Worm (Caenorhabditis elegans) whole organism, late embryonic: ENCODE measurements around the gene ugt-12.
A peak's percentile ranks its signal among the peaks of the same experiment; 100 is the strongest.
"Not testable (repeated sequence)": the region's sequence is repeated elsewhere in the genome, so short reads cannot be mapped to it uniquely, and the experiment has no call there.

ENCODE experiments used
- C08G9.2 ChIP-seq: sonication (generic microtip); optimal IDR thresholded peaks from 2 replicates; lab custom pipeline; 2016; ENCODE audit warnings: mild to moderate bottlenecking, missing genetic modification characterization, moderate library complexity, missing compliant biosample characterization
- C38D4.7 ChIP-seq: fragments of 200-800 bp; sonication (Bioruptor generic); optimal IDR thresholded peaks from 2 replicates; lab custom pipeline; 2018; ENCODE audit warnings: mild to moderate bottlenecking, missing genetic modification characterization, moderate library complexity, missing compliant biosample characterization
- F13H6.1 ChIP-seq: sonication (generic microtip); optimal IDR thresholded peaks from 2 replicates; lab custom pipeline; 2016; ENCODE audit warnings: missing genetic modification characterization, missing compliant biosample characterization
- T23F11.4 ChIP-seq: fragments of 200-800 bp; sonication (Bioruptor generic); optimal IDR thresholded peaks from 2 replicates; lab custom pipeline; 2018; ENCODE audit warnings: mild to moderate bottlenecking, missing genetic modification characterization, missing compliant biosample characterization
- ceh-14 ChIP-seq: sonication (generic microtip); optimal IDR thresholded peaks from 2 replicates; lab custom pipeline; 2016; ENCODE audit warnings: missing genotype, missing genetic modification characterization, missing compliant biosample characterization
- ceh-18 ChIP-seq: sonication (generic microtip); optimal IDR thresholded peaks from 2 replicates; lab custom pipeline; 2016; ENCODE audit warnings: missing genetic modification characterization, missing compliant biosample characterization
- ceh-34 ChIP-seq: sonication (generic microtip); optimal IDR thresholded peaks from 2 replicates; lab custom pipeline; 2016; ENCODE audit warnings: mild to moderate bottlenecking, missing genetic modification characterization, missing compliant biosample characterization
- ceh-48 ChIP-seq: sonication (generic microtip); optimal IDR thresholded peaks from 2 replicates; lab custom pipeline; 2016; ENCODE audit warnings: missing genetic modification characterization, inconsistent platforms, missing compliant biosample characterization
- ceh-6 ChIP-seq: fragments of 200-800 bp; sonication (Bioruptor generic); optimal IDR thresholded peaks from 2 replicates; lab custom pipeline; 2018; ENCODE audit warnings: mild to moderate bottlenecking, missing genetic modification characterization, missing compliant biosample characterization
- ceh-9 ChIP-seq: sonication (generic microtip); optimal IDR thresholded peaks from 2 replicates; lab custom pipeline; 2016; ENCODE audit warnings: mild to moderate bottlenecking, missing genetic modification characterization, inconsistent platforms, missing compliant biosample characterization
- che-1 ChIP-seq: sonication (generic microtip); optimal IDR thresholded peaks from 2 replicates; lab custom pipeline; 2016; ENCODE audit warnings: mild to moderate bottlenecking, missing genetic modification characterization, missing compliant biosample characterization
- dve-1 ChIP-seq: sonication (generic microtip); optimal IDR thresholded peaks from 2 replicates; lab custom pipeline; 2017; ENCODE audit warnings: antibody characterized with exemption, mild to moderate bottlenecking, missing genetic modification characterization, missing compliant biosample characterization
- elt-2 ChIP-seq: sonication (generic microtip); optimal IDR thresholded peaks from 2 replicates; lab custom pipeline; 2016; ENCODE audit warnings: missing genetic modification reagents, missing genetic modification characterization, missing compliant biosample characterization
- elt-4 ChIP-seq: sonication (generic microtip); optimal IDR thresholded peaks from 2 replicates; lab custom pipeline; 2016; ENCODE audit warnings: missing genetic modification characterization, missing compliant biosample characterization
- ets-4 ChIP-seq: sonication (generic microtip); optimal IDR thresholded peaks from 2 replicates; lab custom pipeline; 2016; ENCODE audit warnings: missing genetic modification characterization, missing compliant biosample characterization
- hlh-30 ChIP-seq: sonication (generic microtip); optimal IDR thresholded peaks from 2 replicates; lab custom pipeline; 2017; ENCODE audit warnings: antibody characterized with exemption, missing genetic modification characterization, missing compliant biosample characterization; ENCODE audit not compliant: insufficient read depth
- hlh-8 ChIP-seq: sonication (generic microtip); optimal IDR thresholded peaks from 2 replicates; lab custom pipeline; 2016; ENCODE audit warnings: missing genotype, missing genetic modification characterization, missing compliant biosample characterization
- lim-6 ChIP-seq: sonication (generic microtip); optimal IDR thresholded peaks from 2 replicates; lab custom pipeline; 2016; ENCODE audit warnings: missing genetic modification characterization, missing compliant biosample characterization
- mec-3 ChIP-seq: sonication (generic microtip); optimal IDR thresholded peaks from 2 replicates; lab custom pipeline; 2016; ENCODE audit warnings: borderline replicate concordance, missing genetic modification characterization, missing compliant biosample characterization
- nfya-1 ChIP-seq: sonication (generic microtip); optimal IDR thresholded peaks from 2 replicates; lab custom pipeline; 2017; ENCODE audit warnings: missing genetic modification characterization, mild to moderate bottlenecking, missing compliant biosample characterization, antibody characterized with exemption, moderate library complexity
- nhr-11 ChIP-seq: fragments of 150-350 bp; optimal IDR thresholded peaks from 2 replicates; lab custom pipeline; 2014; ENCODE audit warnings: missing biosample characterization, missing genetic modification characterization
- npax-4 ChIP-seq: sonication (generic microtip); optimal IDR thresholded peaks from 2 replicates; lab custom pipeline; 2016; ENCODE audit warnings: missing genetic modification characterization, missing compliant biosample characterization
- pag-3 ChIP-seq: sonication (generic microtip); optimal IDR thresholded peaks from 2 replicates; lab custom pipeline; 2016; ENCODE audit warnings: missing compliant biosample characterization, missing genetic modification characterization, borderline replicate concordance
- pha-4 ChIP-seq: fragments of 150-350 bp; optimal IDR thresholded peaks from 2 replicates; lab custom pipeline; 2018; ENCODE audit warnings: missing biosample characterization, missing genetic modification reagents, missing genetic modification characterization
- ref-2 ChIP-seq: sonication (generic microtip); optimal IDR thresholded peaks from 2 replicates; lab custom pipeline; 2016; ENCODE audit warnings: missing genetic modification characterization, missing compliant biosample characterization
- sdc-2 ChIP-seq: sonication (generic microtip); optimal IDR thresholded peaks from 2 replicates; lab custom pipeline; 2016; ENCODE audit warnings: missing genotype, missing genetic modification characterization, missing compliant biosample characterization
- sox-2 ChIP-seq: fragments of 200-800 bp; sonication (Bioruptor generic); IDR thresholded peaks from 2 replicates; pipeline ENCODE4 v1.3.6; 2022; ENCODE audit warnings: missing genetic modification reagents, missing genetic modification characterization, missing compliant biosample characterization
- syd-9 ChIP-seq: sonication (generic microtip); optimal IDR thresholded peaks from 2 replicates; lab custom pipeline; 2016; ENCODE audit warnings: mild to moderate bottlenecking, missing genetic modification characterization, moderate library complexity, missing compliant biosample characterization
- ttx-3 ChIP-seq: sonication (generic microtip); optimal IDR thresholded peaks from 2 replicates; lab custom pipeline; 2016; ENCODE audit warnings: missing genetic modification reagents, missing genetic modification characterization, missing compliant biosample characterization
- unc-86 ChIP-seq: sonication (generic microtip); optimal IDR thresholded peaks from 2 replicates; lab custom pipeline; 2016; ENCODE audit warnings: missing genetic modification characterization, missing compliant biosample characterization
- ztf-16 ChIP-seq: sonication (generic microtip); optimal IDR thresholded peaks from 2 replicates; lab custom pipeline; 2017; ENCODE audit warnings: missing genetic modification characterization, missing compliant biosample characterization

Gene ugt-12

ce11 chrV:4901074-4901473 lies 11.6 kb upstream of the ugt-12 start, which contains the start of gene ugt-67:
TSS of gene ugt-67 (plus strand) at chrV:4901374.
- TF ChIP-seq nfya-1 (tag; lab: Kevin White, UChicago): no peak
- no peak for TF ChIP-seq ceh-14 (tag; lab: Kevin White, UChicago)
- TF ChIP-seq ttx-3 (tag; lab: Kevin White, UChicago): no peak
- no peak for TF ChIP-seq C38D4.7 (GFP tag; lab: Kevin White, UChicago)
- no peak for TF ChIP-seq elt-4 (tag; lab: Kevin White, UChicago)

ce11 chrV:4900020-4900419 lies 10.6 kb upstream of the ugt-12 start, which contains the start of gene ugt-10:
TSS of gene ugt-10 (minus strand) at chrV:4900120.
- not testable (repeated sequence) for TF ChIP-seq sdc-2, syd-9, C08G9.2 (tag; lab: Kevin White, UChicago)

ce11 chrV:4895744-4896143 lies 6.3 kb upstream of the ugt-12 start, which contains the start of gene ugt-9:
TSS of gene ugt-9 (plus strand) at chrV:4896048.
- TF ChIP-seq pha-4 (tag; lab: Kevin White, UChicago) (no peak), T23F11.4 (GFP tag; lab: Kevin White, UChicago) (no peak), elt-2 (tag; lab: Kevin White, UChicago) (peak; percentile 62)

- no peak for TF ChIP-seq ceh-9 (tag; lab: Kevin White, UChicago)
- no peak for TF ChIP-seq pag-3 (tag; lab: Kevin White, UChicago)
- TF ChIP-seq ceh-48 (tag; lab: Kevin White, UChicago): no peak
- TF ChIP-seq ceh-6 (GFP tag; lab: Kevin White, UChicago): no peak
- TF ChIP-seq sox-2 (GFP tag; lab: Robert Waterston, UW): no peak
- TF ChIP-seq syd-9 (tag; lab: Kevin White, UChicago): no peak
- no peak for TF ChIP-seq ets-4 (tag; lab: Kevin White, UChicago)
- TF ChIP-seq che-1 (tag; lab: Kevin White, UChicago): no peak
- TF ChIP-seq, all 69 proteins: peak for 0
These were observed 5.5 kb upstream of the ugt-12 start, which contains the start of gene ugt-11 for ce11 chrV:4894971-4895370. TSS of gene ugt-11 (minus strand) at chrV:4895071.

- TF ChIP-seq ztf-16 (tag; lab: Kevin White, UChicago) (no peak), mec-3 (tag; lab: Kevin White, UChicago) (no peak), F13H6.1 (tag; lab: Kevin White, UChicago) (no peak), ceh-6 (GFP tag; lab: Kevin White, UChicago) (no peak), ceh-34 (no peak), pha-4 (tag; lab: Kevin White, UChicago) (no peak), dve-1 (tag; lab: Kevin White, UChicago) (no peak), unc-86 (tag; lab: Kevin White, UChicago) (no peak), npax-4 (tag; lab: Kevin White, UChicago) (no peak), nhr-11 (tag; lab: Kevin White, UChicago) (no peak), ref-2 (no peak), che-1 (tag; lab: Kevin White, UChicago) (no peak), hlh-8 (tag; lab: Kevin White, UChicago) (no peak), ceh-9 (tag; lab: Kevin White, UChicago) (no peak), hlh-30 (tag; lab: Kevin White, UChicago) (no peak), ceh-18 (tag; lab: Kevin White, UChicago) (no peak), elt-4 (tag; lab: Kevin White, UChicago) (no peak), lim-6 (tag; lab: Kevin White, UChicago) (no peak)
- TF ChIP-seq, all 69 proteins: peak for 0
These were observed 1.9 kb upstream of the ugt-12 start for ce11 chrV:4891305-4891704.
